Worm (Caenorhabditis elegans) whole organism, L4 larva: ENCODE measurements around the gene T23F2.5.

Experiments used
- F10B5.3 ChIP-seq: sonication (generic microtip); optimal IDR thresholded peaks from 2 replicates; lab custom pipeline; 2016; ENCODE audit warnings: mild to moderate bottlenecking, missing genetic modification characterization, missing compliant biosample characterization
- F37D6.2 ChIP-seq: sonication (generic microtip); optimal IDR thresholded peaks from 2 replicates; lab custom pipeline; 2016; ENCODE audit warnings: mild to moderate bottlenecking, missing genetic modification characterization, missing compliant biosample characterization
- F44E2.7 ChIP-seq: fragments of 200-800 bp; sonication (Bioruptor generic); IDR thresholded peaks from 2 replicates; pipeline ENCODE4 v2.1.2; 2022; ENCODE audit warnings: missing genetic modification characterization, missing compliant biosample characterization
- F49E8.2 ChIP-seq: sonication (generic microtip); optimal IDR thresholded peaks from 2 replicates; lab custom pipeline; 2016; ENCODE audit warnings: missing compliant biosample characterization, mild to moderate bottlenecking, missing genetic modification characterization, borderline replicate concordance
- T26A8.4 ChIP-seq: fragments of 200-800 bp; sonication (Bioruptor generic); IDR thresholded peaks from 2 replicates; pipeline ENCODE4 v1.3.6; 2022; ENCODE audit warnings: missing genetic modification characterization, missing compliant biosample characterization
- Y75B8A.6 ChIP-seq: fragments of 200-800 bp; sonication (Bioruptor generic); IDR thresholded peaks from 2 replicates; pipeline ENCODE4 v1.3.6; 2022; ENCODE audit warnings: missing genetic modification reagents, missing genetic modification characterization, missing compliant biosample characterization
- aha-1 ChIP-seq: fragments of 150-350 bp; peaks from one replicate; lab custom pipeline; 2014; ENCODE audit warnings: missing biosample characterization, missing genetic modification characterization
- aly-2 ChIP-seq: sonication (generic microtip); optimal IDR thresholded peaks from 2 replicates; lab custom pipeline; 2018; ENCODE audit warnings: missing biosample characterization, missing genetic modification characterization
- ces-1 ChIP-seq: fragments of 150-350 bp; sonication (generic microtip); optimal IDR thresholded peaks from 4 replicates; lab custom pipeline; 2014; ENCODE audit warnings: missing biosample characterization, missing genetic modification reagents, missing genetic modification characterization
- ctbp-1 ChIP-seq: fragments of 200-800 bp; sonication (Bioruptor generic); IDR thresholded peaks from 2 replicates; pipeline ENCODE4 v1.3.6; 2022; ENCODE audit warnings: missing genetic modification reagents, missing genetic modification characterization, missing compliant biosample characterization
- daf-12 ChIP-seq: fragments of 150-350 bp; optimal IDR thresholded peaks from 2 replicates; lab custom pipeline; 2014; ENCODE audit warnings: missing biosample characterization, missing genetic modification reagents, missing genetic modification characterization
- daf-16 ChIP-seq, 3 experiments: sonication (generic microtip); optimal IDR thresholded peaks; 2 replicates each; lab custom pipeline; 2016 to 2017; ENCODE audit warnings: missing genetic modification characterization in 3 of 3, missing genetic modification reagents in 3 of 3, mild to moderate bottlenecking in 2 of 3, missing compliant biosample characterization in 2 of 3, missing biosample characterization in 1 of 3, moderate library complexity in 1 of 3
- dmd-6 ChIP-seq: fragments of 200-800 bp; sonication (Bioruptor generic); IDR thresholded peaks from 2 replicates; pipeline ENCODE4 v1.3.6; 2022; ENCODE audit warnings: missing genetic modification reagents, missing genetic modification characterization, missing compliant biosample characterization
- dmd-9 ChIP-seq: fragments of 200-800 bp; sonication (Bioruptor generic); IDR thresholded peaks from 2 replicates; pipeline ENCODE4 v1.3.6; 2022; ENCODE audit warnings: missing genetic modification reagents, missing genetic modification characterization, missing compliant biosample characterization
- dve-1 ChIP-seq: sonication (generic microtip); optimal IDR thresholded peaks from 2 replicates; lab custom pipeline; 2017; ENCODE audit warnings: antibody characterized with exemption, mild to moderate bottlenecking, missing genetic modification characterization, missing compliant biosample characterization; ENCODE audit not compliant: insufficient read depth
- egl-27 ChIP-seq: sonication (generic microtip); optimal IDR thresholded peaks from 3 replicates; lab custom pipeline; 2017; ENCODE audit warnings: missing biosample characterization, missing genetic modification reagents, missing genetic modification characterization
- fos-1 ChIP-seq: fragments of 150-350 bp; optimal IDR thresholded peaks from 2 replicates; lab custom pipeline; 2014; ENCODE audit warnings: missing biosample characterization, missing genetic modification characterization
- lim-7 ChIP-seq: fragments of 200-800 bp; sonication (Bioruptor generic); IDR thresholded peaks from 2 replicates; pipeline ENCODE4 v1.3.6; 2022; ENCODE audit warnings: missing genetic modification characterization, missing compliant biosample characterization
- mdl-1 ChIP-seq, 2 experiments: fragments of 150-350 bp in 1 of 2; sonication (generic microtip) in 1 of 2; optimal IDR thresholded peaks; 2 replicates each; lab custom pipeline; 2014 to 2017; ENCODE audit warnings: missing biosample characterization in 2 of 2, missing genetic modification characterization in 2 of 2
- mdt-29 ChIP-seq: fragments of 200-800 bp; sonication (Bioruptor generic); IDR thresholded peaks from 2 replicates; pipeline ENCODE4 v1.3.6; 2022; ENCODE audit warnings: missing genetic modification reagents, missing genetic modification characterization, missing compliant biosample characterization
- mep-1 ChIP-seq: fragments of 150-350 bp; sonication (generic microtip); optimal IDR thresholded peaks from 3 replicates; lab custom pipeline; 2014; ENCODE audit warnings: missing biosample characterization, missing genetic modification characterization
- mes-2 ChIP-seq: sonication (generic microtip); optimal IDR thresholded peaks from 2 replicates; lab custom pipeline; 2016; ENCODE audit warnings: missing genotype, mild to moderate bottlenecking, missing genetic modification characterization, missing compliant biosample characterization; ENCODE audit not compliant: poor library complexity, severe bottlenecking
- mxl-3 ChIP-seq: fragments of 200-800 bp; sonication (Bioruptor generic); optimal IDR thresholded peaks from 2 replicates; lab custom pipeline; 2018; ENCODE audit warnings: mild to moderate bottlenecking, missing genetic modification characterization, missing compliant biosample characterization
- nhr-111 ChIP-seq: fragments of 200-800 bp; sonication (Bioruptor generic); optimal IDR thresholded peaks from 2 replicates; lab custom pipeline; 2018; ENCODE audit warnings: mild to moderate bottlenecking, missing genetic modification characterization, missing compliant biosample characterization
- nhr-237 ChIP-seq: sonication (generic microtip); optimal IDR thresholded peaks from 2 replicates; lab custom pipeline; 2017; ENCODE audit warnings: missing biosample characterization, missing genetic modification characterization
- nhr-25 ChIP-seq: sonication (generic microtip); optimal IDR thresholded peaks from 2 replicates; lab custom pipeline; 2017; ENCODE audit warnings: missing genetic modification characterization, mild to moderate bottlenecking, missing compliant biosample characterization, antibody characterized with exemption, moderate library complexity, borderline replicate concordance; ENCODE audit not compliant: insufficient read depth
- nhr-42 ChIP-seq: fragments of 200-800 bp; sonication (Bioruptor generic); IDR thresholded peaks from 2 replicates; pipeline ENCODE4 v1.3.6; 2022; ENCODE audit warnings: missing genetic modification characterization, missing compliant biosample characterization
- nhr-48 ChIP-seq: sonication (generic microtip); optimal IDR thresholded peaks from 2 replicates; lab custom pipeline; 2016; ENCODE audit warnings: mild to moderate bottlenecking, missing genetic modification characterization, missing compliant biosample characterization
- nhr-6 ChIP-seq: fragments of 150-350 bp; optimal IDR thresholded peaks from 2 replicates; lab custom pipeline; 2014; ENCODE audit warnings: missing biosample characterization, missing genetic modification characterization
- nhr-77 ChIP-seq: fragments of 150-350 bp; optimal IDR thresholded peaks from 2 replicates; lab custom pipeline; 2014; ENCODE audit warnings: missing biosample characterization, missing genetic modification characterization
- saeg-2 ChIP-seq: fragments of 200-800 bp; sonication (Bioruptor generic); IDR thresholded peaks from 2 replicates; pipeline ENCODE4 v1.3.6; 2022; ENCODE audit warnings: missing genetic modification reagents, missing genetic modification characterization, missing compliant biosample characterization
- snpc-1.2 ChIP-seq: fragments of 200-800 bp; sonication (Bioruptor generic); IDR thresholded peaks from 2 replicates; pipeline ENCODE4 v1.3.6; 2022; ENCODE audit warnings: missing genetic modification reagents, missing genetic modification characterization, missing compliant biosample characterization
- tag-97 ChIP-seq: fragments of 200-800 bp; sonication (Bioruptor generic); IDR thresholded peaks from 2 replicates; pipeline ENCODE4 v1.3.6; 2022; ENCODE audit warnings: missing genetic modification characterization, missing compliant biosample characterization
- unc-130 ChIP-seq: sonication (generic microtip); optimal IDR thresholded peaks from 2 replicates; lab custom pipeline; 2016; ENCODE audit warnings: missing genetic modification reagents, missing genetic modification characterization, missing compliant biosample characterization
- unc-39 ChIP-seq: sonication (generic microtip); optimal IDR thresholded peaks from 2 replicates; lab custom pipeline; 2017; ENCODE audit warnings: missing biosample characterization, missing genetic modification characterization
- unc-62 ChIP-seq, 3 experiments: fragments of 150-350 bp in 1 of 3; sonication (generic microtip); optimal IDR thresholded peaks in 2 of 3; peaks in 1 of 3; 1 replicate in 1 of 3; 2 replicates in 2 of 3; lab custom pipeline; 2014 to 2017; ENCODE audit warnings: missing biosample characterization in 3 of 3, missing genetic modification characterization in 3 of 3, missing genetic modification reagents in 3 of 3, missing genotype in 1 of 3
- zip-11 ChIP-seq: fragments of 200-800 bp; sonication (Bioruptor generic); IDR thresholded peaks from 2 replicates; pipeline ENCODE4 v1.3.6; 2022; ENCODE audit warnings: missing genetic modification characterization, missing compliant biosample characterization
- ztf-7 ChIP-seq: fragments of 150-350 bp; optimal IDR thresholded peaks from 2 replicates; lab custom pipeline; 2014; ENCODE audit warnings: missing biosample characterization, missing genetic modification characterization

Gene T23F2.5

DNA sequence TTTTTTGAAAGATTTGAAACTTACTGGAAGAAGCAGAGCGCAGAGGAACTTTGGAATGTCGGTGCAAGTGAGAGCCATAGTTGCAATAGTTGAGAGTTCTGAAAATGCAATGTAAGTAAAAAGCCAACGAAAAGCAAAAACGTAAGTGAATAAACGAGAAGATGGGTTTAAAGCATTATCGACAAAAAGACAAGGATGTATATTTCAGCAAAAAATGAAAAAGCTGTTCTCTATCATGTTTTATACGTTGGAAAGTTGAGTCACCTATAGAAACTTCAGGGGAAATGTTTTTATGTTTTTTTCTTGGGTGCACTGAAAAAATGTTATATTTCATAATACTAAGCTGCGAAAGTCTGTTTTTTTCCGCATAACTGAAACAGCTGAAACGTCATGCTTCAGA, at the start of gene T23F2.5:
T23F2.5 (minus strand) TSS at position 101 of the 400 bp plus-strand sequence.
- TF ChIP-seq aha-1 (tag; lab: Kevin White, UChicago) (no peak), F37D6.2 (no peak), mep-1 (tag; lab: Kevin White, UChicago) (no peak), F10B5.3 (no peak), nhr-25 (tag; lab: Kevin White, UChicago) (no peak), F44E2.7 (GFP tag; lab: Robert Waterston, UW) (no peak), egl-27 (tag; lab: Kevin White, UChicago) (no peak), snpc-1.2 (no peak), F49E8.2 (tag; lab: Kevin White, UChicago) (no peak)

DNA sequence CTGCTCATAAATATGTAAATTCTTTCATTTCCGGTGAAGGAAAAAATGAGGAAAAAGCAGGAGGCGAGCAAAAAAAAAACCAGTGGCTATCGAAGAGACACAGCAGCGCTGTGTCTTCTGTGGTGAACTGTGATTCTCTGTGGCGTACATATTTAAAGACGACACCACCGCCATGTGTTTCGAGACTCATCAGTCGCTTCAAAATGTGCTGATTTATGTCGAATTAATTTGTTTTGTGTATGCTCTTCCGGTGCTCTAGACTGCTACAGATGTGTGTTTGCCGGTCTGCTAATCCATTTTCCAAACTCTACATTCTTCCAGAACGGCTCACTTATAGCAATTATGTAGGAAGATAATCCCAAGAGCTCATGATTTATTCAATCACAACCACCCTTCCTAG, 48.5 kb upstream of the T23F2.5 start:
- no peak for TF ChIP-seq snpc-1.2
- no peak for TF ChIP-seq nhr-42
- no peak for TF ChIP-seq dmd-9 (GFP tag; lab: Robert Waterston, UW)
- TF ChIP-seq mdl-1 (tag; optimal IDR thresholded peaks at IDR 0.05; lab: Kevin White, UChicago), result no peak
- TF ChIP-seq lim-7 (GFP tag; lab: Robert Waterston, UW), result no peak
- TF ChIP-seq unc-39 (tag; lab: Kevin White, UChicago), result no peak
- TF ChIP-seq unc-130 (GFP tag; lab: Kevin White, UChicago), result no peak
- no peak for TF ChIP-seq nhr-6 (tag; lab: Kevin White, UChicago)
- TF ChIP-seq mes-2, result no peak

DNA sequence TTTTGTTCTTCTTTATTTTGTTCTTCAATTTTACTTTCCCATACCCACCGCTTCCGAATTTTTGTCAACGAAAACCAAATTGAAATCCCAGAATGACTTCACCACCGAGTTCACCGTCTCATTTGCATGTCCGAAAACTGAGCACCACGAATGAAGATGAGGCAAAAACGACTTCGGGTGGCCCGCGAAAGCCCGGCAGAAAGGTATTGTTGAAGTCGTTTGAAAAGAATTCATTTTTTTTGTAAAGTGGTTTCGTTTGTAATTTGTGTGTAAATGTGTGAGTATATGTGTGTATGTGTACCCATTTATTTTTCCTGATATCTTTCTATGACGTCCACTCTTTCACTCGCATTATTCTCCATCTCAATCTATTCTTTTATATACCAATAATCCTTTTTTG, 41.0 kb upstream of the T23F2.5 start, which contains the start of gene C38C5.1:
C38C5.1 (plus strand) TSS at position 90 of the 400 bp plus-strand sequence.
- TF ChIP-seq zip-11 (GFP tag; lab: Robert Waterston, UW) (no peak), nhr-77 (tag; lab: Kevin White, UChicago) (no peak), aha-1 (tag; lab: Kevin White, UChicago) (peak; percentile 30), nhr-237 (tag; lab: Kevin White, UChicago) (no peak), F37D6.2 (no peak), aly-2 (no peak), unc-62 (GFP tag; optimal IDR thresholded peaks at IDR 0.05 in 1 of 2; lab: Kevin White, UChicago) (peak in 1 of 2 experiments; percentile 95), unc-62 (tag; optimal IDR thresholded peaks at IDR 0.05; lab: Kevin White, UChicago) (no peak), T26A8.4 (GFP tag; lab: Robert Waterston, UW) (no peak), nhr-111 (GFP tag; lab: Kevin White, UChicago) (no peak)

- TF ChIP-seq aha-1 (tag; lab: Kevin White, UChicago), result peak; percentile 91
- no peak for TF ChIP-seq F49E8.2 (tag; lab: Kevin White, UChicago)
- TF ChIP-seq mep-1 (tag; lab: Kevin White, UChicago), result no peak
- TF ChIP-seq mdt-29 (GFP tag; lab: Robert Waterston, UW), result no peak
Measured at ce11 chrX:5555055-5555629, 38.2 kb upstream of the T23F2.5 start.

DNA sequence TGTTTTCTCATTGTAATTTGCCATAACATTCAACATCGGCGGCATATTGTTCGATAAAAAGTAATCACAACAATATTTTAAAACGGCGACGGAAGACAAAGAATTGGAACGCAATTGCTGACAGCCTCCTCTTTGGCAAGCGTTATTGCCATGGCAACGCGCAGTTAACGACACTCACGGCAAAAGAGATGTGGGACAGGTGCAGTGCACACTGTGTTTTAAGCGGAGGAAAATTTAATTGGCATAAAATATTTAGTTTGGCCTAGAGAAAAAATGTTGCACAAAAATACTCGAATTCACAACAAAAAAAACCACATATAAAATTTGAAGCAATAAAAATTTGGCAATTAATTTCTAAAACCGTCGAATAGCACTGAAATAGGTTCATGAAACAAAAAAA, 35.7 kb upstream of the T23F2.5 start, which contains the start of gene ifta-1:
ifta-1 (minus strand) TSS at position 101 of the 400 bp plus-strand sequence.
- TF ChIP-seq aha-1 (tag; lab: Kevin White, UChicago), result peak; percentile 19
- TF ChIP-seq ztf-7 (tag; lab: Kevin White, UChicago), result no peak
- TF ChIP-seq egl-27 (tag; lab: Kevin White, UChicago), result no peak
- TF ChIP-seq lim-7 (GFP tag; lab: Robert Waterston, UW), result no peak

ce11 chrX:5547828-5548227, 30.9 kb upstream of the T23F2.5 start:
- TF ChIP-seq Y75B8A.6 (GFP tag; lab: Robert Waterston, UW) (no peak), dve-1 (no peak), daf-16 (GFP tag; optimal IDR thresholded peaks at IDR 0.05; lab: Kevin White, UChicago) (no peak), daf-16 (tag; optimal IDR thresholded peaks at IDR 0.05; lab: Kevin White, UChicago) (no peak), saeg-2 (GFP tag; lab: Robert Waterston, UW) (no peak), ces-1 (no peak), fos-1 (tag; lab: Kevin White, UChicago) (no peak), F49E8.2 (tag; lab: Kevin White, UChicago) (no peak), mxl-3 (no peak), ctbp-1 (no peak), unc-39 (tag; lab: Kevin White, UChicago) (no peak), daf-12 (tag; lab: Kevin White, UChicago) (no peak), nhr-48 (no peak), tag-97 (GFP tag; lab: Robert Waterston, UW) (no peak), mdl-1 (tag; optimal IDR thresholded peaks at IDR 0.05; lab: Kevin White, UChicago) (no peak), dmd-6 (GFP tag; lab: Robert Waterston, UW) (no peak), mdt-29 (GFP tag; lab: Robert Waterston, UW) (no peak)
